Worm (Caenorhabditis elegans) whole organism, late embryonic: ENCODE data around the gene fat-1.

Experiments
- C08G9.2 ChIP-seq: sonication (generic microtip); optimal IDR thresholded peaks from 2 replicates; lab custom pipeline; 2016; ENCODE audit warnings: mild to moderate bottlenecking, missing genetic modification characterization, moderate library complexity, missing compliant biosample characterization
- C38D4.7 ChIP-seq: fragments of 200-800 bp; sonication (Bioruptor generic); optimal IDR thresholded peaks from 2 replicates; lab custom pipeline; 2018; ENCODE audit warnings: mild to moderate bottlenecking, missing genetic modification characterization, moderate library complexity, missing compliant biosample characterization
- K02D7.2 ChIP-seq: sonication (generic microtip); optimal IDR thresholded peaks from 2 replicates; lab custom pipeline; 2017; ENCODE audit warnings: mild to moderate bottlenecking, missing genetic modification characterization, missing compliant biosample characterization
- K09A11.1 ChIP-seq: sonication (generic microtip); optimal IDR thresholded peaks from 2 replicates; lab custom pipeline; 2017; ENCODE audit warnings: antibody characterized with exemption, mild to moderate bottlenecking, missing genetic modification characterization, missing compliant biosample characterization; ENCODE audit not compliant: insufficient read depth
- Y22D7AL.16 ChIP-seq: sonication (generic microtip); optimal IDR thresholded peaks from 2 replicates; lab custom pipeline; 2016; ENCODE audit warnings: missing genetic modification characterization, missing compliant biosample characterization
- ahr-1 ChIP-seq: sonication (generic microtip); optimal IDR thresholded peaks from 2 replicates; lab custom pipeline; 2016; ENCODE audit warnings: missing genetic modification characterization, missing compliant biosample characterization
- ama-1 ChIP-seq: fragments of 150-350 bp; optimal IDR thresholded peaks from 2 replicates; lab custom pipeline; 2014
- ceh-14 ChIP-seq: sonication (generic microtip); optimal IDR thresholded peaks from 2 replicates; lab custom pipeline; 2016; ENCODE audit warnings: missing genotype, missing genetic modification characterization, missing compliant biosample characterization
- ceh-18 ChIP-seq: sonication (generic microtip); optimal IDR thresholded peaks from 2 replicates; lab custom pipeline; 2016; ENCODE audit warnings: missing genetic modification characterization, missing compliant biosample characterization
- ceh-2 ChIP-seq: sonication (generic microtip); optimal IDR thresholded peaks from 2 replicates; lab custom pipeline; 2016; ENCODE audit warnings: missing genotype, missing genetic modification characterization, missing compliant biosample characterization
- ceh-22 ChIP-seq: sonication (generic microtip); optimal IDR thresholded peaks from 2 replicates; lab custom pipeline; 2017; ENCODE audit warnings: missing biosample characterization, missing genetic modification characterization
- ceh-31 ChIP-seq: sonication (generic microtip); optimal IDR thresholded peaks from 2 replicates; lab custom pipeline; 2016; ENCODE audit warnings: missing genetic modification characterization, missing compliant biosample characterization
- ceh-34 ChIP-seq: sonication (generic microtip); optimal IDR thresholded peaks from 2 replicates; lab custom pipeline; 2016; ENCODE audit warnings: mild to moderate bottlenecking, missing genetic modification characterization, missing compliant biosample characterization
- ceh-45 ChIP-seq: fragments of 200-800 bp; sonication (Bioruptor generic); IDR thresholded peaks from 2 replicates; pipeline ENCODE4 v1.3.6; 2022; ENCODE audit warnings: missing genetic modification reagents, missing genetic modification characterization, missing compliant biosample characterization
- ceh-48 ChIP-seq: sonication (generic microtip); optimal IDR thresholded peaks from 2 replicates; lab custom pipeline; 2016; ENCODE audit warnings: missing genetic modification characterization, inconsistent platforms, missing compliant biosample characterization
- dmd-4 ChIP-seq: sonication (generic microtip); optimal IDR thresholded peaks from 2 replicates; lab custom pipeline; 2016; ENCODE audit warnings: borderline replicate concordance, missing genetic modification characterization, missing compliant biosample characterization
- elt-2 ChIP-seq: sonication (generic microtip); optimal IDR thresholded peaks from 2 replicates; lab custom pipeline; 2016; ENCODE audit warnings: missing genetic modification reagents, missing genetic modification characterization, missing compliant biosample characterization
- ets-4 ChIP-seq: sonication (generic microtip); optimal IDR thresholded peaks from 2 replicates; lab custom pipeline; 2016; ENCODE audit warnings: missing genetic modification characterization, missing compliant biosample characterization
- fax-1 ChIP-seq: sonication (generic microtip); optimal IDR thresholded peaks from 2 replicates; lab custom pipeline; 2016; ENCODE audit warnings: missing genotype, missing genetic modification characterization, missing compliant biosample characterization
- fkh-10 ChIP-seq: fragments of 150-350 bp; optimal IDR thresholded peaks from 2 replicates; lab custom pipeline; 2014; ENCODE audit warnings: missing biosample characterization, missing genetic modification reagents, missing genetic modification characterization
- hlh-13 ChIP-seq: fragments of 200-800 bp; sonication (Bioruptor generic); optimal IDR thresholded peaks from 2 replicates; lab custom pipeline; 2018; ENCODE audit warnings: mild to moderate bottlenecking, missing genetic modification characterization, missing compliant biosample characterization
- hlh-15 ChIP-seq: sonication (generic microtip); optimal IDR thresholded peaks from 2 replicates; lab custom pipeline; 2016; ENCODE audit warnings: missing genetic modification characterization, missing compliant biosample characterization
- hlh-8 ChIP-seq: sonication (generic microtip); optimal IDR thresholded peaks from 2 replicates; lab custom pipeline; 2016; ENCODE audit warnings: missing genotype, missing genetic modification characterization, missing compliant biosample characterization
- lim-6 ChIP-seq: sonication (generic microtip); optimal IDR thresholded peaks from 2 replicates; lab custom pipeline; 2016; ENCODE audit warnings: missing genetic modification characterization, missing compliant biosample characterization
- mec-3 ChIP-seq: sonication (generic microtip); optimal IDR thresholded peaks from 2 replicates; lab custom pipeline; 2016; ENCODE audit warnings: borderline replicate concordance, missing genetic modification characterization, missing compliant biosample characterization
- nfya-1 ChIP-seq: sonication (generic microtip); optimal IDR thresholded peaks from 2 replicates; lab custom pipeline; 2017; ENCODE audit warnings: missing genetic modification characterization, mild to moderate bottlenecking, missing compliant biosample characterization, antibody characterized with exemption, moderate library complexity
- nhr-11 ChIP-seq: fragments of 150-350 bp; optimal IDR thresholded peaks from 2 replicates; lab custom pipeline; 2014; ENCODE audit warnings: missing biosample characterization, missing genetic modification characterization
- odd-2 ChIP-seq: sonication (generic microtip); optimal IDR thresholded peaks from 2 replicates; lab custom pipeline; 2017; ENCODE audit warnings: antibody characterized with exemption, mild to moderate bottlenecking, missing genetic modification characterization, missing compliant biosample characterization
- pag-3 ChIP-seq: sonication (generic microtip); optimal IDR thresholded peaks from 2 replicates; lab custom pipeline; 2016; ENCODE audit warnings: missing compliant biosample characterization, missing genetic modification characterization, borderline replicate concordance
- pros-1 ChIP-seq: fragments of 150-350 bp; optimal IDR thresholded peaks from 2 replicates; lab custom pipeline; 2014; ENCODE audit warnings: missing biosample characterization, missing genetic modification reagents, missing genetic modification characterization
- ref-2 ChIP-seq: sonication (generic microtip); optimal IDR thresholded peaks from 2 replicates; lab custom pipeline; 2016; ENCODE audit warnings: missing genetic modification characterization, missing compliant biosample characterization
- rnt-1 ChIP-seq: sonication (generic microtip); optimal IDR thresholded peaks from 2 replicates; lab custom pipeline; 2016; ENCODE audit warnings: missing genetic modification characterization, missing compliant biosample characterization
- sox-2 ChIP-seq: fragments of 200-800 bp; sonication (Bioruptor generic); IDR thresholded peaks from 2 replicates; pipeline ENCODE4 v1.3.6; 2022; ENCODE audit warnings: missing genetic modification reagents, missing genetic modification characterization, missing compliant biosample characterization
- sox-4 ChIP-seq: sonication (generic microtip); optimal IDR thresholded peaks from 2 replicates; lab custom pipeline; 2017; ENCODE audit warnings: mild to moderate bottlenecking, missing genetic modification characterization, inconsistent platforms, missing compliant biosample characterization
- syd-9 ChIP-seq: sonication (generic microtip); optimal IDR thresholded peaks from 2 replicates; lab custom pipeline; 2016; ENCODE audit warnings: mild to moderate bottlenecking, missing genetic modification characterization, moderate library complexity, missing compliant biosample characterization
- tbx-2 ChIP-seq: sonication (generic microtip); optimal IDR thresholded peaks from 2 replicates; lab custom pipeline; 2016; ENCODE audit warnings: missing genetic modification characterization, missing compliant biosample characterization
- tbx-7 ChIP-seq: sonication (generic microtip); optimal IDR thresholded peaks from 2 replicates; lab custom pipeline; 2016; ENCODE audit warnings: missing genotype, missing genetic modification characterization, missing compliant biosample characterization
- ttx-3 ChIP-seq: sonication (generic microtip); optimal IDR thresholded peaks from 2 replicates; lab custom pipeline; 2016; ENCODE audit warnings: missing genetic modification reagents, missing genetic modification characterization, missing compliant biosample characterization
- unc-3 ChIP-seq, 2 experiments: fragments of 200-800 bp in 1 of 2; sonication (Bioruptor generic) in 1 of 2; sonication (generic microtip) in 1 of 2; conservative IDR thresholded peaks in 1 of 2; optimal IDR thresholded peaks in 1 of 2; 2 replicates each; pipeline versions ENCODE4 v1.3.6 to Lab custom; 2016 to 2022; ENCODE audit warnings: missing compliant biosample characterization in 2 of 2, missing genetic modification characterization in 2 of 2, missing genetic modification reagents in 1 of 2
- unc-42 ChIP-seq: sonication (generic microtip); optimal IDR thresholded peaks from 2 replicates; lab custom pipeline; 2016; ENCODE audit warnings: missing genotype, missing genetic modification characterization, missing compliant biosample characterization
- unc-55 ChIP-seq: sonication (generic microtip); optimal IDR thresholded peaks from 2 replicates; lab custom pipeline; 2017; ENCODE audit warnings: missing biosample characterization, missing genetic modification reagents, missing genetic modification characterization
- unc-86 ChIP-seq: sonication (generic microtip); optimal IDR thresholded peaks from 2 replicates; lab custom pipeline; 2016; ENCODE audit warnings: missing genetic modification characterization, missing compliant biosample characterization
- zip-5 ChIP-seq: sonication (generic microtip); optimal IDR thresholded peaks from 2 replicates; lab custom pipeline; 2016; ENCODE audit warnings: missing genetic modification characterization, missing compliant biosample characterization
- ztf-16 ChIP-seq: sonication (generic microtip); optimal IDR thresholded peaks from 2 replicates; lab custom pipeline; 2017; ENCODE audit warnings: missing genetic modification characterization, missing compliant biosample characterization

Gene fat-1

DNA sequence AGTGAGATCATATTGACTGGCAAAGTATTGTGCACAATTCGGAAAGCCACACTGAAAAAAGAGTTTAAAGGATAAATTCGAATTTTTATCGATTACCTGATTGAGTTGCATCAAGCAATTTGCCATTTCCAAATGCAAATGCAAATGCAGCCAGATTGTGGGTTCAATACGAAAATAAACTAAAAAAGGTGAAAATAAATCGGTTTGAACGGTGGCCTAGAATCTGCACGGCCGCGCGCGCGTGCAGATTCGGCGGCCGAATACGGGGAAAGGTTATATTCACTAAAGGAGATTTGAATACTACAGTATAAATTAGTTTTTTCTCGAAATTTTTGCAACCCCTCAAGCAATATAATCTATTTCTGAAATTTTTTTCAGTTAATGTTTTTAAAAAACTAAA, 26.1 kb upstream of the fat-1 start, which contains the start of gene Y67H2A.10:
Gene Y67H2A.10, minus strand, starts transcription at position 184 of the 400 bp plus-strand sequence.
- TF ChIP-seq odd-2 (no peak), hlh-8 (tag; lab: Kevin White, UChicago) (peak; percentile 23), pros-1 (tag; lab: Kevin White, UChicago) (no peak), fkh-10 (no peak), C38D4.7 (GFP tag; lab: Kevin White, UChicago) (no peak), ets-4 (tag; lab: Kevin White, UChicago) (peak; percentile 26), C08G9.2 (tag; lab: Kevin White, UChicago) (peak; percentile 80), ceh-31 (tag; lab: Kevin White, UChicago) (peak; percentile 77), ceh-14 (no peak), unc-3 (GFP tag; conservative IDR thresholded peaks at IDR 0.05; lab: Robert Waterston, UW) (no peak), unc-3 (tag; optimal IDR thresholded peaks at IDR 0.05; lab: Kevin White, UChicago) (no peak), ceh-18 (no peak), unc-55 (no peak), ceh-22 (tag; lab: Kevin White, UChicago) (no peak), sox-2 (GFP tag; lab: Robert Waterston, UW) (no peak), ttx-3 (tag; lab: Kevin White, UChicago) (peak; percentile 7), nfya-1 (tag; lab: Kevin White, UChicago) (no peak), ahr-1 (tag; lab: Kevin White, UChicago) (no peak), rnt-1 (tag; lab: Kevin White, UChicago) (no peak), hlh-13 (GFP tag; lab: Kevin White, UChicago) (no peak), lim-6 (no peak), sox-4 (tag; lab: Kevin White, UChicago) (no peak), pag-3 (no peak), K02D7.2 (tag; lab: Kevin White, UChicago) (no peak), nhr-11 (tag; lab: Kevin White, UChicago) (no peak), ama-1 (lab: Kevin White, UChicago) (no peak), tbx-7 (tag; lab: Kevin White, UChicago) (peak; percentile 22), ceh-45 (GFP tag; lab: Robert Waterston, UW) (no peak), tbx-2 (tag; lab: Kevin White, UChicago) (no peak), mec-3 (tag; lab: Kevin White, UChicago) (no peak), dmd-4 (tag; lab: Kevin White, UChicago) (no peak), ceh-2 (tag; lab: Kevin White, UChicago) (peak; percentile 72), elt-2 (tag; lab: Kevin White, UChicago) (peak; percentile 47), syd-9 (tag; lab: Kevin White, UChicago) (no peak), zip-5 (tag; lab: Kevin White, UChicago) (peak; percentile 57), Y22D7AL.16 (tag; lab: Kevin White, UChicago) (no peak)

DNA sequence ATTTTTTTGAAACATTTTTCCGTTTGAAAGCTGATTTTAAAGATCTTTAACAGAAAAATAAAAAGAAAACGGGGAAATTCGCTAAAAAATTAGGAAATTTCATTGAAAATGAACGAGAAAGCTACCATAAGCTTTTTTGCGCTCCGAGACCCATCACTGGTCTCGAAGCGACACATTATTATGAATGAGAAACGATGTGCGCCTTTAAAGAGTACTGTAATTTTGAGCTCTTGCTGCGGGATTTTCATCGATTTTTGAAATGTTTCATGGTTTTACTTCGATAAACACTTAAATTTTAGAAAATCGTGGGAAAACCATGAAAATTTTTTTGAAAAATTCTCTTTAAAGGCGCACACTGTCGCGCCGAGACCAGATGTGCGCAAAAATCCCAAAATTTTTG, 25.2 kb upstream of the fat-1 start:
- TF ChIP-seq Y22D7AL.16 (tag; lab: Kevin White, UChicago) (no peak), tbx-7 (tag; lab: Kevin White, UChicago) (no peak), ceh-34 (no peak)
- TF ChIP-seq, all 69 proteins: peak for 0

DNA sequence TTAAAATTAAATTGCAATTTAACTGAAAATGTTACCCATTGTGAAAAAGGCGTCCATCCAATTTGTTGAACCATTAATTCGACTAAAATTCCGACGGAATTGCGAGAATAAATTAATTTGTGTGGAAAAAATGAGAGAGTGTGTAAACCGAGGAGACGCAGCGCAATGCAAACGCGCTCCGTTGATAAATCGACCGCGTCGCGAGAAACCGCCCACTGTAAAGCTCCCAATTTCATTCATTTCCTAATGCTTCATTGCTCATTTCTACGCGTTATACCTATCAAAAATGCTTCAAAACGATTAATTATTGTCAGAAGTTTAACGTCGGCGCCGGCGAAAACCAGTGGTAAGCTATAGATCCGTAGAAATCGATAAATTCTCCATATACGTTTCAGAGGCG, 17.7 kb upstream of the fat-1 start, which contains the start of the genes Y67H2A.2 and micu-1:
Gene Y67H2A.2, minus strand, starts transcription at position 74 of the 400 bp plus-strand sequence.
Gene micu-1, plus strand, starts transcription at position 181 of the 400 bp plus-strand sequence.
- TF ChIP-seq ceh-34 (peak; percentile 28), ref-2 (peak; percentile 6), fax-1 (no peak), ceh-18 (peak; percentile 60), unc-55 (peak; percentile 63), elt-2 (tag; lab: Kevin White, UChicago) (peak; percentile 59), nhr-11 (tag; lab: Kevin White, UChicago) (no peak), ceh-22 (tag; lab: Kevin White, UChicago) (no peak), hlh-15 (tag; lab: Kevin White, UChicago) (no peak), ceh-48 (peak; percentile 33), pag-3 (no peak), unc-86 (peak; percentile 39), nfya-1 (tag; lab: Kevin White, UChicago) (peak; percentile 69), ceh-31 (tag; lab: Kevin White, UChicago) (peak; percentile 51), ama-1 (lab: Kevin White, UChicago) (no peak), rnt-1 (tag; lab: Kevin White, UChicago) (peak; percentile 15), ceh-14 (peak; percentile 78), ztf-16 (tag; lab: Kevin White, UChicago) (peak; percentile 15), K09A11.1 (tag; lab: Kevin White, UChicago) (peak; percentile 7), unc-42 (tag; lab: Kevin White, UChicago) (peak; percentile 100)
